Worm (Caenorhabditis elegans): ENCODE measurements around the gene K11H12.8.

DNA sequence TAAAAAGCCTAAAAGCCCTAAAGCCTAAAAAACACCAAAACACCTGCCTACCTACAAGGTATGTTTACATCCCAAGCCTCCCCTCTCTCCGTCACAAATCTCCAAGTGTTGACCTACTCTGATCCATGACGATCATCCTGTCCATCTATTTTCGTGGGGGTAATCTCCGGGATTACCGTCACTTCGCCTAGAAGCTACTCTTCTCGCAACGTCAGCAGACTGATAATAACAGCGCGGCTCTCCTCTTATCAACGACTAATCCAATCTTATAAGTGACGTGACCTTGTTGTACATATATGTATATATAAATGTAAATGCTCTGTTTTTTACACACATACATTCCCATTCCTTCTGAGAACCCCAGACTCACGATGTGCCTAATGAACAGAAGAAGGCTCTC is 6.8 kb upstream of the K11H12.8 start:
- TF ChIP-seq ref-1 (GFP tag; conservative IDR thresholded peaks at IDR 0.05) = no peak
- no peak for TF ChIP-seq ztf-23 (GFP tag; IDR thresholded peaks at IDR 0.05)
- TF ChIP-seq cog-1 (tag; optimal IDR thresholded peaks at IDR 0.05) = no peak
- no peak for TF ChIP-seq med-1 (GFP tag; optimal IDR thresholded peaks at IDR 0.05; ENCODE audit: insufficient read depth)
- no peak for TF ChIP-seq flt-1 (GFP tag; IDR thresholded peaks at IDR 0.05)
- TF ChIP-seq T22C8.4 (GFP tag; IDR thresholded peaks at IDR 0.05) = no peak
